Fruit fly (Drosophila melanogaster): ENCODE data around the gene SelR.
A peak's percentile ranks its signal among the peaks of the same experiment; 100 is the strongest.

SelR gene

DNA sequence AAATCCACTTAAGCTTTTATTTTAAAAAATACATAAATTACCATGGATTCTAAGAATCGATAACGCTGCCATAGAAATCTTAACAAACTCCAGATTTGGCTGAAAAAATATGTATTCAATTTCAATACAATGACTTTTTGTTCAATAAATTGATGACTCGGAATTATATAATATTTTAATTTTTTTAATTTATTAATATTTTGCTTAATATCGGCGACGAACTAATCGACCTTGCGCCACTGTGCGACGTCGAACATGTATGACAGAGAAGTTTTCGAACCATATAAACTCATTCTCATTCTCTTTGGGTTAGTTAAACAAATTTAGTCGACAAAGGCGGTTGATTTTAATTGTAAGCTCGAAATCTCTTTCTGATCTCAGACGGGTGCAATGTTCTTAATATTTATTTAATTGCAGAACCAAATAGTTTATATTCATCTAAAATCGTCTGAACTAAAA lies 18.9 kb downstream of the SelR start, which contains the start of gene CG42394 (continued):
- TF ChIP-seq mam (GFP tag; optimal IDR thresholded peaks at IDR 0.05) = peak; percentile 69
- no peak for TF ChIP-seq CG14965 (GFP tag; optimal IDR thresholded peaks at IDR 0.05; ENCODE audit: borderline replicate concordance)
- peak; percentile 71 for TF ChIP-seq vfl (GFP tag; optimal IDR thresholded peaks at IDR 0.05)
- peak; percentile 95 for TF ChIP-seq grau (tag; optimal IDR thresholded peaks at IDR 0.05)
- peak; percentile 95 for TF ChIP-seq ara (GFP tag; IDR thresholded peaks at IDR 0.05)
- TF ChIP-seq sna (GFP tag; IDR thresholded peaks at IDR 0.05; ENCODE audit: partially characterized antibody) = no peak
- no peak for TF ChIP-seq luna (GFP tag; optimal IDR thresholded peaks at IDR 0.05)
- peak; percentile 89 for TF ChIP-seq ems (GFP tag; optimal IDR thresholded peaks at IDR 0.05)
- no peak for TF ChIP-seq CG9876 (GFP tag; optimal IDR thresholded peaks at IDR 0.05)
- TF ChIP-seq CG17359 (tag; optimal IDR thresholded peaks at IDR 0.05) = peak; percentile 96
- peak; percentile 16 for TF ChIP-seq dm (GFP tag; optimal IDR thresholded peaks at IDR 0.05)
- TF ChIP-seq Nf-YA (GFP tag; IDR thresholded peaks at IDR 0.05) = peak; percentile 91
- no peak for TF ChIP-seq hth (optimal IDR thresholded peaks at IDR 0.05)
- TF ChIP-seq abd-A (tag; optimal IDR thresholded peaks at IDR 0.05) = no peak
- TF ChIP-seq Deaf1 (tag; optimal IDR thresholded peaks at IDR 0.05) = peak; percentile 86
- TF ChIP-seq bsh (GFP tag; optimal IDR thresholded peaks at IDR 0.05) = peak; percentile 93 to 95
- TF ChIP-seq Elba2 (GFP tag; optimal IDR thresholded peaks at IDR 0.05) = peak; percentile 46
- TF ChIP-seq fd64A (GFP tag; optimal IDR thresholded peaks at IDR 0.05) = peak; percentile 47
- peak; percentile 35 for TF ChIP-seq jumu (GFP tag; optimal IDR thresholded peaks at IDR 0.05)
- TF ChIP-seq CG8765 (GFP tag; IDR thresholded peaks at IDR 0.05) = peak; percentile 89
- peak; percentile 97 for TF ChIP-seq Meics (GFP tag; optimal IDR thresholded peaks at IDR 0.05)
- TF ChIP-seq CG12391 (tag; optimal IDR thresholded peaks at IDR 0.05) = peak; percentile 97
- TF ChIP-seq CG3995 (GFP tag; optimal IDR thresholded peaks at IDR 0.05) = no peak
- peak; percentile 80 for TF ChIP-seq run (tag; optimal IDR thresholded peaks at IDR 0.05)
- peak; percentile 2 for TF ChIP-seq zf30C (GFP tag; optimal IDR thresholded peaks at IDR 0.05)
- TF ChIP-seq sob (GFP tag; IDR thresholded peaks at IDR 0.05) = peak; percentile 95
- TF ChIP-seq kay (GFP tag; optimal IDR thresholded peaks at IDR 0.05) = peak; percentile 85
- peak; percentile 90 for TF ChIP-seq fd3F (GFP tag; optimal IDR thresholded peaks at IDR 0.05)
- no peak for TF ChIP-seq sug (tag; optimal IDR thresholded peaks at IDR 0.05)
- peak; percentile 96 for TF ChIP-seq CG12659 (GFP tag; optimal IDR thresholded peaks at IDR 0.05)
- TF ChIP-seq CG3163 (GFP tag; optimal IDR thresholded peaks at IDR 0.05) = peak; percentile 50
- peak; percentile 39 for TF ChIP-seq repo (GFP tag; optimal IDR thresholded peaks at IDR 0.05)
- TF ChIP-seq trh (GFP tag; optimal IDR thresholded peaks at IDR 0.05) = peak; percentile 90
- peak; percentile 88 for TF ChIP-seq ttk (GFP tag; IDR thresholded peaks at IDR 0.05)
- TF ChIP-seq CrebB (tag; optimal IDR thresholded peaks at IDR 0.05) = peak; percentile 79
- peak; percentile 94 for TF ChIP-seq Sox102F (GFP tag; optimal IDR thresholded peaks at IDR 0.05)
- TF ChIP-seq rib (GFP tag; IDR thresholded peaks at IDR 0.05) = peak; percentile 90
- peak; percentile 96 for TF ChIP-seq CG6254 (GFP tag; optimal IDR thresholded peaks at IDR 0.05)
- TF ChIP-seq unc-4 (GFP tag; IDR thresholded peaks at IDR 0.05; ENCODE audit: partially characterized antibody) = 0 out of 2 replicates have a peak, but pooled peaks have one; percentile 18
- peak; percentile 88 for TF ChIP-seq Abd-B (GFP tag; optimal IDR thresholded peaks at IDR 0.05)
- peak; percentile 84 for TF ChIP-seq ewg (GFP tag; optimal IDR thresholded peaks at IDR 0.05)
- peak; percentile 87 for TF ChIP-seq Mrtf (GFP tag; IDR thresholded peaks at IDR 0.05)
- TF ChIP-seq CG17186 (GFP tag; optimal IDR thresholded peaks at IDR 0.05) = peak; percentile 31
- TF ChIP-seq Poxn (GFP tag; IDR thresholded peaks at IDR 0.05) = peak; percentile 51; the same call in 1 of the 2 replicates
- TF ChIP-seq dati (GFP tag; IDR thresholded peaks at IDR 0.05) = peak; percentile 85; the same call in 1 of the 2 replicates
- no peak for TF ChIP-seq grn (GFP tag; optimal IDR thresholded peaks at IDR 0.05)
- peak; percentile 62 for TF ChIP-seq CG13624 (GFP tag; optimal IDR thresholded peaks at IDR 0.05)
- peak; percentile 21; the same call in 1 of the 2 replicates for TF ChIP-seq Gsc (GFP tag; IDR thresholded peaks at IDR 0.05)
- peak; percentile 96 for TF ChIP-seq Blimp-1 (GFP tag; optimal IDR thresholded peaks at IDR 0.05)
- peak; percentile 56 for TF ChIP-seq pnt (GFP tag; optimal IDR thresholded peaks at IDR 0.05)
- TF ChIP-seq dmrt11E (tag; optimal IDR thresholded peaks at IDR 0.05) = peak; percentile 95

All from whole organism, embryonic.